ENCODE assay signal across 3 fruit fly cellular contexts in the genomic region with DNA sequence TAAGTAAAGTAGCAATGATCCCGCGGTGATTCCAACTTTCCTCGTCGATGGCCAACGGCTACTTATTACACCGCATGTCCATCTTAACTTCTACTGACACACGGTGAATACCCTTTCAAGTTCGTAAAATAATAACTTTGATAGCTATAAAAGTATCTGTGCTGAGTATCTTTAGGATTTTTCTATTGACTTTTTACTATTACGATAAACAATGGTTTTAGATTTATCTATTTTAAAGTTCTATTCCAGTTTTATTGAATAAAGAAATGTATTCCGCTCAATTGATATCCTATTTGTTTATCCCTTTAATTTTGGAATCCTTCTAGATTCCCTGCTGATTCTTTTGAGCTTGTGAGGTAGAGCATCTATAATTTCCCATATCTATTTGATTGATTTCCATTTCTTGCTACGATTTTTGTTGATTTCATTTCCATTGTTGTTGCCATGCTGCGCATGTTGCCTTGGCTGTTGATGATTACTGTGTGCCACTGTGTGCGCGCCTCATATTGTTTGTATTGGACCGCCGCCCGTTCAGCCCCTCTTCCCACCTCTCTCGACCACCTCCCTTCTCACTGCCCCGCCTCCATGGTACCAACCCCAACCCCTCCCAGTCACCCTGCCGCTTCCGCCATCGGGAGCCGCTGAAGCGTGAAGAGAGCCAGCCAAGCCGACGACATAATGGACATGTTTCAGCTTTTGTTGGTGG.
TF ChIP-seq lines count a peak whose summit lies in the region.

No protein-coding gene starts in this region.

- TF ChIP-seq CTCF in whole organism, embryonic (GFP tag; optimal IDR thresholded peaks at IDR 0.05; lab: Kevin White, UChicago), result no peak

TF ChIP-seq in whole organism, embryonic, 481 proteins besides CTCF, POLR2A, EP300 and RAD21 (continues in another document):
- TF ChIP-seq crol (GFP tag; IDR thresholded peaks at IDR 0.05; lab: Robert Waterston, UW), result peak; percentile 96
- no peak for TF ChIP-seq pzg (GFP tag; optimal IDR thresholded peaks at IDR 0.05; lab: Kevin White, UChicago)
- peak; percentile 49; the same call in 1 of the 2 replicates for TF ChIP-seq ttk (GFP tag; IDR thresholded peaks at IDR 0.05; lab: Robert Waterston, UW)
- no peak for TF ChIP-seq CG10209 (GFP tag; optimal IDR thresholded peaks at IDR 0.05; lab: Kevin White, UChicago)
- peak; percentile 57 for TF ChIP-seq Nf-YB (GFP tag; optimal IDR thresholded peaks at IDR 0.05; lab: Kevin White, UChicago)
- TF ChIP-seq toy (GFP tag; IDR thresholded peaks at IDR 0.05; lab: Robert Waterston, UW), result no peak
- TF ChIP-seq CG15601 (tag; optimal IDR thresholded peaks at IDR 0.05; lab: Kevin White, UChicago), result no peak
- no peak for TF ChIP-seq CG18764 (GFP tag; optimal IDR thresholded peaks at IDR 0.05; lab: Kevin White, UChicago)
- TF ChIP-seq chm (GFP tag; IDR thresholded peaks at IDR 0.05; lab: Robert Waterston, UW), result 0 out of 2 replicates have a peak, but pooled peaks have one; percentile 19
- TF ChIP-seq CG16863 (GFP tag; optimal IDR thresholded peaks at IDR 0.05; lab: Kevin White, UChicago), result no peak
- no peak for TF ChIP-seq CG9437 (GFP tag; optimal IDR thresholded peaks at IDR 0.05; lab: Kevin White, UChicago)
- no peak for TF ChIP-seq CG34422 (GFP tag; IDR thresholded peaks at IDR 0.05; lab: Robert Waterston, UW)
- no peak for TF ChIP-seq crp (GFP tag; optimal IDR thresholded peaks at IDR 0.05; lab: Kevin White, UChicago)
- TF ChIP-seq CG11504 (tag; optimal IDR thresholded peaks at IDR 0.05; lab: Kevin White, UChicago), result peak; percentile 16
- no peak for TF ChIP-seq CG8944 (GFP tag; optimal IDR thresholded peaks at IDR 0.05; lab: Kevin White, UChicago)
- peak; percentile 79 for TF ChIP-seq sens (GFP tag; lab: Kevin White, UChicago)
- TF ChIP-seq CG43689 (GFP tag; IDR thresholded peaks at IDR 0.05; lab: Robert Waterston, UW), result no peak
- no peak for TF ChIP-seq CG13296 (GFP tag; optimal IDR thresholded peaks at IDR 0.05; lab: Kevin White, UChicago)
- peak; percentile 17; the same call in 1 of the 3 replicates for TF ChIP-seq ci (GFP tag; IDR thresholded peaks at IDR 0.05; lab: Robert Waterston, UW)
- no peak for TF ChIP-seq CG9797 (GFP tag; optimal IDR thresholded peaks at IDR 0.05; lab: Kevin White, UChicago)
- no peak for TF ChIP-seq NK7.1 (GFP tag; optimal IDR thresholded peaks at IDR 0.05; lab: Kevin White, UChicago)
- TF ChIP-seq Sox100B (GFP tag; optimal IDR thresholded peaks at IDR 0.05; lab: Kevin White, UChicago), result no peak
- TF ChIP-seq Blimp-1 (GFP tag; optimal IDR thresholded peaks at IDR 0.05; lab: Kevin White, UChicago), result no peak
- no peak for TF ChIP-seq Aef1 (GFP tag; IDR thresholded peaks at IDR 0.05; lab: Robert Waterston, UW)
- no peak for TF ChIP-seq Mrtf (GFP tag; IDR thresholded peaks at IDR 0.05; lab: Robert Waterston, UW)
- TF ChIP-seq cg (GFP tag; optimal IDR thresholded peaks at IDR 0.05; lab: Kevin White, UChicago), result no peak
- TF ChIP-seq CG34224 (GFP tag; IDR thresholded peaks at IDR 0.05; lab: Robert Waterston, UW; ENCODE audit: partially characterized antibody), result no peak
- TF ChIP-seq jing (GFP tag; optimal IDR thresholded peaks at IDR 0.05; lab: Kevin White, UChicago), result no peak

TF ChIP-seq in whole organism, prepupa, 60 proteins besides CTCF, POLR2A, EP300 and RAD21:
- no peak for TF ChIP-seq eg (GFP tag; IDR thresholded peaks at IDR 0.05; lab: Robert Waterston, UW)
- TF ChIP-seq lz (GFP tag; optimal IDR thresholded peaks at IDR 0.05; lab: Kevin White, UChicago), result no peak
- TF ChIP-seq CG32006 (GFP tag; optimal IDR thresholded peaks at IDR 0.05; lab: Kevin White, UChicago), result peak; percentile 12
- peak; percentile 5 for TF ChIP-seq fkh (GFP tag; optimal IDR thresholded peaks at IDR 0.05; lab: Kevin White, UChicago)
- TF ChIP-seq Lpt (GFP tag; optimal IDR thresholded peaks at IDR 0.05; lab: Kevin White, UChicago), result no peak
- peak; percentile 78 for TF ChIP-seq svp (GFP tag; lab: Kevin White, UChicago)
- peak; percentile 38 for TF ChIP-seq dsx (GFP tag; optimal IDR thresholded peaks at IDR 0.05; lab: Kevin White, UChicago; ENCODE audit: poor library complexity, severe bottlenecking)
- peak; percentile 52 for TF ChIP-seq Eip78C (GFP tag; lab: Kevin White, UChicago)

TF ChIP-seq in whole organism, pupa, 21 proteins besides CTCF, POLR2A, EP300 and RAD21:
- TF ChIP-seq CG8159 (tag; optimal IDR thresholded peaks at IDR 0.05; lab: Kevin White, UChicago), result peak; percentile 46
- no peak for TF ChIP-seq CG32121 (GFP tag; IDR thresholded peaks at IDR 0.05; lab: Robert Waterston, UW)
- peak; percentile 11 for TF ChIP-seq CG14655 (GFP tag; optimal IDR thresholded peaks at IDR 0.05; lab: Kevin White, UChicago)
- TF ChIP-seq CG4496 (GFP tag; IDR thresholded peaks at IDR 0.05; lab: Robert Waterston, UW), result 0 out of 3 replicates have a peak, but pooled peaks have one; percentile 21
- 0 out of 3 replicates have a peak, but pooled peaks have one; percentile 28 for TF ChIP-seq fd96Ca (GFP tag; IDR thresholded peaks at IDR 0.05; lab: Robert Waterston, UW)
- peak; percentile 8 for TF ChIP-seq CG9948 (tag; optimal IDR thresholded peaks at IDR 0.05; lab: Kevin White, UChicago)
